Worm (Caenorhabditis elegans) whole organism, young adult: ENCODE data around the gene zip-7.
"Not testable (repeated sequence)": the region's sequence is repeated elsewhere in the genome, so short reads cannot be mapped to it uniquely, and the experiment has no call there.

Experiments used
- F10E7.11 ChIP-seq: sonication (generic microtip); optimal IDR thresholded peaks from 2 replicates; lab custom pipeline; 2017; ENCODE audit warnings: mild to moderate bottlenecking, missing genetic modification characterization, moderate library complexity, missing compliant biosample characterization
- F22D6.2 ChIP-seq: sonication (generic microtip); optimal IDR thresholded peaks from 2 replicates; lab custom pipeline; 2016; ENCODE audit warnings: mild to moderate bottlenecking, missing genetic modification characterization, missing compliant biosample characterization
- F49E8.2 ChIP-seq: sonication (generic microtip); optimal IDR thresholded peaks from 3 replicates; lab custom pipeline; 2017; ENCODE audit warnings: missing genetic modification characterization, mild to moderate bottlenecking, missing compliant biosample characterization, antibody characterized with exemption, moderate library complexity; ENCODE audit not compliant: insufficient read depth
- Y53F4B.3 ChIP-seq: fragments of 200-800 bp; sonication (Bioruptor generic); IDR thresholded peaks from 2 replicates; pipeline ENCODE4 v1.3.6; 2022; ENCODE audit warnings: missing genetic modification reagents, missing genetic modification characterization, missing compliant biosample characterization
- Y53G8AR.9 ChIP-seq: fragments of 200-800 bp; sonication (Bioruptor generic); conservative IDR thresholded peaks from 2 replicates; pipeline ENCODE4 v1.3.6; 2022; ENCODE audit warnings: missing genetic modification reagents, missing genetic modification characterization, missing compliant biosample characterization
- Y95B8A.8 ChIP-seq: fragments of 200-800 bp; sonication (Bioruptor generic); IDR thresholded peaks from 2 replicates; pipeline ENCODE4 v1.3.6; 2022; ENCODE audit warnings: missing genetic modification reagents, missing genetic modification characterization, missing compliant biosample characterization
- ama-1 ChIP-seq, 3 experiments: fragments of 150-350 bp in 1 of 3; sonication (generic microtip) in 2 of 3; optimal IDR thresholded peaks; 2 replicates each; lab custom pipeline; 2014 to 2018; ENCODE audit warnings: missing biosample characterization in 2 of 3, missing genetic modification characterization in 2 of 3, missing genetic modification reagents in 2 of 3
- aptf-2 ChIP-seq: fragments of 200-800 bp; sonication (Bioruptor generic); conservative IDR thresholded peaks from 2 replicates; pipeline ENCODE4 v1.3.6; 2022; ENCODE audit warnings: missing genetic modification reagents, missing genetic modification characterization, missing compliant biosample characterization
- aptf-3 ChIP-seq: fragments of 200-800 bp; sonication (Bioruptor generic); IDR thresholded peaks from 2 replicates; pipeline ENCODE4 v1.3.6; 2022; ENCODE audit warnings: missing genetic modification characterization, missing compliant biosample characterization
- atf-7 ChIP-seq: sonication (generic microtip); optimal IDR thresholded peaks from 2 replicates; lab custom pipeline; 2017; ENCODE audit warnings: mild to moderate bottlenecking, missing genetic modification characterization, missing compliant biosample characterization
- attf-5 ChIP-seq: fragments of 200-800 bp; sonication (Bioruptor generic); optimal IDR thresholded peaks from 2 replicates; lab custom pipeline; 2018; ENCODE audit warnings: mild to moderate bottlenecking, missing genetic modification characterization, missing compliant biosample characterization
- attf-6 ChIP-seq: fragments of 200-800 bp; sonication (Bioruptor generic); IDR thresholded peaks from 2 replicates; pipeline ENCODE4 v1.3.6; 2022; ENCODE audit warnings: missing genetic modification reagents, missing genetic modification characterization, missing compliant biosample characterization
- bed-1 ChIP-seq: fragments of 200-800 bp; sonication (Bioruptor generic); IDR thresholded peaks from 2 replicates; pipeline ENCODE4 v1.3.6; 2022; ENCODE audit warnings: missing genetic modification reagents, missing genetic modification characterization, missing compliant biosample characterization
- ceh-100 ChIP-seq: fragments of 200-800 bp; sonication (Bioruptor generic); IDR thresholded peaks from 2 replicates; pipeline ENCODE4 v1.3.6; 2022; ENCODE audit warnings: missing genetic modification reagents, missing genetic modification characterization, missing compliant biosample characterization
- ceh-58 ChIP-seq: fragments of 200-800 bp; sonication (Bioruptor generic); IDR thresholded peaks from 2 replicates; pipeline ENCODE4 v1.3.6; 2022; ENCODE audit warnings: missing genetic modification characterization, missing compliant biosample characterization
- chd-7 ChIP-seq: sonication (generic microtip); optimal IDR thresholded peaks from 2 replicates; lab custom pipeline; 2016; ENCODE audit warnings: mild to moderate bottlenecking, missing genetic modification characterization, moderate library complexity, missing compliant biosample characterization
- dpff-1 ChIP-seq: sonication (generic microtip); optimal IDR thresholded peaks from 2 replicates; lab custom pipeline; 2017; ENCODE audit warnings: mild to moderate bottlenecking, missing genetic modification characterization, missing compliant biosample characterization
- efl-1 ChIP-seq: fragments of 150-350 bp; optimal IDR thresholded peaks from 2 replicates; lab custom pipeline; 2014; ENCODE audit warnings: missing biosample characterization, missing genetic modification reagents, missing genetic modification characterization
- ekl-4 ChIP-seq: fragments of 200-800 bp; sonication (Bioruptor generic); IDR thresholded peaks from 2 replicates; pipeline ENCODE4 v1.3.6; 2022; ENCODE audit warnings: missing genetic modification reagents, missing genetic modification characterization, missing compliant biosample characterization
- fkh-3 ChIP-seq: sonication (generic microtip); optimal IDR thresholded peaks from 2 replicates; lab custom pipeline; 2016; ENCODE audit warnings: mild to moderate bottlenecking, missing genetic modification characterization, missing compliant biosample characterization
- gei-17 ChIP-seq: fragments of 200-800 bp; sonication (Bioruptor generic); optimal IDR thresholded peaks from 2 replicates; lab custom pipeline; 2018; ENCODE audit warnings: mild to moderate bottlenecking, missing genetic modification characterization, missing compliant biosample characterization
- him-1 ChIP-seq: sonication (generic microtip); optimal IDR thresholded peaks from 2 replicates; lab custom pipeline; 2016; ENCODE audit warnings: missing genotype, missing genetic modification reagents, missing genetic modification characterization, missing compliant biosample characterization
- hmg-20 ChIP-seq: fragments of 200-800 bp; sonication (Bioruptor generic); IDR thresholded peaks from 2 replicates; pipeline ENCODE4 v1.3.6; 2022; ENCODE audit warnings: missing genetic modification reagents, missing genetic modification characterization, missing compliant biosample characterization
- hrde-1 ChIP-seq: sonication (generic microtip); optimal IDR thresholded peaks from 2 replicates; lab custom pipeline; 2016; ENCODE audit warnings: missing genetic modification characterization, mild to moderate bottlenecking, missing compliant biosample characterization, moderate library complexity, missing genotype, missing genetic modification reagents, borderline replicate concordance
- lin-26 ChIP-seq: fragments of 200-800 bp; sonication (Bioruptor generic); IDR thresholded peaks from 2 replicates; pipeline ENCODE4 v1.3.6; 2022; ENCODE audit warnings: missing genetic modification reagents, missing genetic modification characterization, missing compliant biosample characterization
- lin-35 ChIP-seq, 3 experiments: fragments of 150-350 bp in 2 of 3; sonication (generic microtip) in 1 of 3; optimal IDR thresholded peaks; 2 replicates each; lab custom pipeline; 2014 to 2018; ENCODE audit warnings: missing biosample characterization in 3 of 3, missing genetic modification characterization in 3 of 3, missing genetic modification reagents in 3 of 3
- madf-3 ChIP-seq: fragments of 200-800 bp; sonication (Bioruptor generic); IDR thresholded peaks from 2 replicates; pipeline ENCODE4 v1.3.6; 2022; ENCODE audit warnings: missing genetic modification reagents, missing genetic modification characterization, missing compliant biosample characterization
- madf-6 ChIP-seq: fragments of 200-800 bp; sonication (Bioruptor generic); IDR thresholded peaks from 2 replicates; pipeline ENCODE4 v1.3.6; 2022; ENCODE audit warnings: missing genetic modification reagents, missing genetic modification characterization, missing compliant biosample characterization
- madf-8 ChIP-seq: fragments of 200-800 bp; sonication (Bioruptor generic); conservative IDR thresholded peaks from 2 replicates; pipeline ENCODE4 v1.3.6; 2022; ENCODE audit warnings: missing genetic modification reagents, missing genetic modification characterization, missing compliant biosample characterization
- mes-4 ChIP-seq: sonication (generic microtip); optimal IDR thresholded peaks from 2 replicates; lab custom pipeline; 2016; ENCODE audit warnings: missing genotype, missing genetic modification characterization, missing compliant biosample characterization
- mxl-1 ChIP-seq: sonication (generic microtip); optimal IDR thresholded peaks from 2 replicates; lab custom pipeline; 2016; ENCODE audit warnings: missing genetic modification characterization, missing compliant biosample characterization
- nfya-2 ChIP-seq: fragments of 200-800 bp; sonication (Bioruptor generic); IDR thresholded peaks from 2 replicates; pipeline ENCODE4 v1.3.6; 2022; ENCODE audit warnings: missing genetic modification reagents, missing genetic modification characterization, missing compliant biosample characterization
- nhr-80 ChIP-seq: sonication (generic microtip); optimal IDR thresholded peaks from 2 replicates; lab custom pipeline; 2016; ENCODE audit warnings: missing genetic modification characterization, missing compliant biosample characterization
- pbrm-1 ChIP-seq: fragments of 200-800 bp; sonication (Bioruptor generic); IDR thresholded peaks from 2 replicates; pipeline ENCODE4 v1.3.6; 2022; ENCODE audit warnings: missing genetic modification reagents, missing genetic modification characterization, missing compliant biosample characterization
- rec-8 ChIP-seq, 2 experiments: sonication (generic microtip); optimal IDR thresholded peaks; 2 replicates each; lab custom pipeline; 2016; ENCODE audit warnings: mild to moderate bottlenecking in 2 of 2, missing genetic modification characterization in 2 of 2, missing genetic modification reagents in 2 of 2, missing genotype in 2 of 2, missing biosample characterization in 1 of 2, missing compliant biosample characterization in 1 of 2, moderate library complexity in 1 of 2
- repo-1 ChIP-seq: sonication (generic microtip); optimal IDR thresholded peaks from 2 replicates; lab custom pipeline; 2017; ENCODE audit warnings: mild to moderate bottlenecking, missing genetic modification characterization, missing compliant biosample characterization
- rpc-1 ChIP-seq, 2 experiments: fragments of 150-350 bp in 1 of 2; sonication (generic microtip) in 1 of 2; optimal IDR thresholded peaks; 2 replicates each; lab custom pipeline; 2014 to 2018; ENCODE audit warnings: missing biosample characterization in 1 of 2, missing genetic modification characterization in 1 of 2, missing genetic modification reagents in 1 of 2, missing genotype in 1 of 2
- snpc-3.4 ChIP-seq: sonication (generic microtip); optimal IDR thresholded peaks from 2 replicates; lab custom pipeline; 2017; ENCODE audit warnings: missing genetic modification characterization, mild to moderate bottlenecking, missing compliant biosample characterization, antibody characterized with exemption, moderate library complexity, missing genotype, missing genetic modification reagents
- tbx-9 ChIP-seq: sonication (generic microtip); optimal IDR thresholded peaks from 2 replicates; lab custom pipeline; 2016; ENCODE audit warnings: borderline replicate concordance, missing genetic modification characterization, inconsistent platforms, missing compliant biosample characterization
- zim-3 ChIP-seq: sonication (generic microtip); optimal IDR thresholded peaks from 2 replicates; lab custom pipeline; 2017; ENCODE audit warnings: mild to moderate bottlenecking, missing genetic modification characterization, moderate library complexity, missing compliant biosample characterization
- ztf-18 ChIP-seq: sonication (generic microtip); optimal IDR thresholded peaks from 2 replicates; lab custom pipeline; 2016; ENCODE audit warnings: missing genotype, mild to moderate bottlenecking, missing genetic modification characterization, missing compliant biosample characterization
- ztf-3 ChIP-seq: fragments of 200-800 bp; sonication (Bioruptor generic); optimal IDR thresholded peaks from 2 replicates; lab custom pipeline; 2018; ENCODE audit warnings: mild to moderate bottlenecking, missing genetic modification characterization, missing compliant biosample characterization
- ztf-6 ChIP-seq: fragments of 200-800 bp; sonication (Bioruptor generic); IDR thresholded peaks from 2 replicates; pipeline ENCODE4 v1.3.6; 2022; ENCODE audit warnings: missing genetic modification reagents, missing genetic modification characterization, missing compliant biosample characterization

Gene zip-7

ce11 chrIV:16525018-16525417 lies 19.5 kb upstream of the zip-7 start:
- TF ChIP-seq pbrm-1 (no peak), hmg-20 (GFP tag; lab: Robert Waterston, UW) (no peak), nhr-80 (tag; lab: Kevin White, UChicago) (peak; percentile 13), attf-6 (0 out of 2 replicates have a peak, but pooled peaks have one; percentile 36), ztf-18 (tag; lab: Kevin White, UChicago) (no peak)
- TF ChIP-seq, all 124 proteins: peak for 2

DNA sequence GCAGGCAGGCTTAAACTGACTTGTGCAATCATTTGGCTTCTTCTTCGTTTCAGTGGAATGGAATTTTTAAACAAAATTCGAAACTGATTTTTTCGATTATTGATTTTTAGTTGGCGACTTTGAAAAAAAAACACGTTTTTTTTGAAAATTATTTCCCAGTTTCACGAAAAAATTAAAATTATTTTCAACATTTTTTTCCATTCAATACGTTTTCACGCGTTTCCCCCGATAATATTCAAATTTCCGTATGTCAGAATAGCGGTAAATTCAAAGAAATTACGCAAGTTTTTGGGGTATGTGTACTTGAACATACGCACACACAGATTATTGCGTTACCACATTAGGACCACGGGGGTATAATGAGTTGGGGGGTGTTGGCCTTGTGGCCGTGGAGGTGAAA lies 1.6 kb upstream of the zip-7 start, which contains the start of gene Y51H4A.935:
Gene Y51H4A.935, minus strand, starts transcription at position 101 of the 400 bp plus-strand sequence.
- TF ChIP-seq ceh-58 (GFP tag; lab: Robert Waterston, UW); F22D6.2 (tag; lab: Kevin White, UChicago); snpc-3.4 (tag; lab: Kevin White, UChicago): not testable (repeated sequence)

DNA sequence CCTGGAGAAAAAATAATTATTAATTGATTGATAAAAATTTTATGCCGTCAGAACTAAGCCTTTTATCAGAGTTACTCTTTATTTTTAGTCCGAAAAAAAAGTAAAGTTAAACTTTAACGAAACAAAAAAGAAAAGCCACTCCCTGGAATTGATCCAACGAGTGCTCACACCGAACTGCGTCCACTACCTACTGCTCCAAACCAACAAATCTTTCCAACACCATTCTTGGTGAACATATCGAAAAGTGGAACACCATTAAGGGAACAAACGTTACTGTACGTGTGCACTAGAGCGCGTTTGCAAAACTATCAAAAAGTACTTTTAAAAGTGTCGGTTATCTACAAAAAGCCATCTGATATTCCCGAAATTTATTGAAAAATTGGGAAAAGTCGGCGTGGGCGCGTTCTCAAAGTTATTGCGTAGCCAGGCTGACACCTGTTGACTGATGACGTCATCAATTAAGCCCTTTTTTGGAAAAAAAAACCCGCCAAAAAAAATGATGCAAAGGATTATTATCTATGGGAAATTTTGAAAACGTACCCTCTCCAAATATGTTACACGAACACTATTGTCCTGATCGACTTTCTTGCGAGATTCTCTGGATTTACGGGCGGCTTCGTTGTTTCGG lies 1.8 kb downstream of the zip-7 start:
- TF ChIP-seq attf-5 (GFP tag; lab: Kevin White, UChicago) (peak; percentile 69), him-1 (tag; lab: Kevin White, UChicago) (peak; percentile 49), repo-1 (tag; lab: Kevin White, UChicago) (no peak), rec-8 (tag; optimal IDR thresholded peaks at IDR 0.05; lab: Kevin White, UChicago) (peak; percentile 46 to 83), Y53F4B.3 (GFP tag; lab: Robert Waterston, UW) (peak; percentile 88), lin-35 (GFP tag; optimal IDR thresholded peaks at IDR 0.05; lab: Kevin White, UChicago) (peak in 1 of 3 experiments; percentile 59), nfya-2 (GFP tag; lab: Robert Waterston, UW) (peak; percentile 91; the same call in 1 of the 2 replicates), pbrm-1 (peak; percentile 83), zim-3 (tag; lab: Kevin White, UChicago) (peak; percentile 49), ama-1 (optimal IDR thresholded peaks at IDR 0.05; lab: Kevin White, UChicago) (no peak), ama-1 (GFP tag; optimal IDR thresholded peaks at IDR 0.05; lab: Kevin White, UChicago) (peak; percentile 69 to 72), fkh-3 (peak; percentile 70), bed-1 (GFP tag; lab: Robert Waterston, UW) (peak; percentile 81; the same call in 1 of the 2 replicates), chd-7 (tag; lab: Kevin White, UChicago) (peak; percentile 74), dpff-1 (tag; lab: Kevin White, UChicago) (no peak), mxl-1 (peak; percentile 85), efl-1 (GFP tag; lab: Kevin White, UChicago) (peak; percentile 33), attf-6 (peak; percentile 100), madf-6 (GFP tag; lab: Robert Waterston, UW) (peak; percentile 77), rpc-1 (optimal IDR thresholded peaks at IDR 0.05; lab: Kevin White, UChicago) (peak; percentile 78), rpc-1 (tag; optimal IDR thresholded peaks at IDR 0.05; lab: Kevin White, UChicago) (peak; percentile 99), madf-8 (GFP tag; lab: Robert Waterston, UW) (no peak), lin-26 (GFP tag; lab: Robert Waterston, UW) (peak; percentile 98), Y95B8A.8 (GFP tag; lab: Robert Waterston, UW) (peak; percentile 86), aptf-3 (GFP tag; lab: Robert Waterston, UW) (0 out of 2 replicates have a peak, but pooled peaks have one; percentile 65), gei-17 (GFP tag; lab: Kevin White, UChicago) (no peak), mes-4 (tag; lab: Kevin White, UChicago) (peak; percentile 86), ceh-100 (GFP tag; lab: Robert Waterston, UW) (peak; percentile 57), madf-3 (GFP tag; lab: Robert Waterston, UW) (peak; percentile 90), aptf-2 (peak; percentile 70), ztf-3 (GFP tag; lab: Kevin White, UChicago) (no peak), ekl-4 (GFP tag; lab: Robert Waterston, UW) (peak; percentile 90), Y53G8AR.9 (GFP tag; lab: Robert Waterston, UW) (peak; percentile 80), F10E7.11 (tag; lab: Kevin White, UChicago) (peak; percentile 50), hrde-1 (tag; lab: Kevin White, UChicago) (peak; percentile 85), tbx-9 (tag; lab: Kevin White, UChicago) (no peak), atf-7 (tag; lab: Kevin White, UChicago) (peak; percentile 34), ztf-6 (GFP tag; lab: Robert Waterston, UW) (no peak), F49E8.2 (peak; percentile 67)
